Worm (Caenorhabditis elegans): ENCODE measurements around the gene srd-5.

srd-5 gene

ce11 chrIV:5632536-5632935 is 41.8 kb downstream of the srd-5 start:
- peak in 1 of 2 experiments; percentile 96 for TF ChIP-seq unc-62 (GFP tag; optimal IDR thresholded peaks at IDR 0.05 in 1 of 2)
- TF ChIP-seq unc-62 (tag; optimal IDR thresholded peaks at IDR 0.05) = no peak
- no peak for TF ChIP-seq mxl-3 (GFP tag; optimal IDR thresholded peaks at IDR 0.05)

DNA sequence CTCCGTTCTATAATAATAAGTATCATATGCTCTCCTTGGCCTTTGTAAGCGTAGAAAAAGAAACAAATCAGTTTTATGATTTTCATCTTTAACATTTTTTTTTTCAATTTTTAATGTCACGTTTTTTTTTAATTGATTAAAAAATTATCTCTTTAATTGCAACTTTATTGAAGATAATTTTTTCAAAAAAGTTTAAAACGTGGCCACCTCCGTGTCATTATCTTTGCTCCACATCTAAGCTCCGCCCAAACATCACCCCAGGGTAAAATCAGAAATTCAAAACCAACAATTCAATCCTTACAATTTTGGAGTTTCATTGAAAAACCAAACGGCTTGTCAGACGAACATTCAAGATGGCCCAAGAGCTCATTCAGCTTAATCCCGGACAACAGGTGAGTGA is 42.7 kb downstream of the srd-5 start, which contains the start of gene ttbk-8.2:
ttbk-8.2 (plus strand) TSS at position 301 of the 400 bp plus-strand sequence.
- TF ChIP-seq dve-1 (tag; optimal IDR thresholded peaks at IDR 0.05; ENCODE audit: insufficient read depth) (no peak), ceh-32 (tag; optimal IDR thresholded peaks at IDR 0.05; ENCODE audit: poor library complexity) (no peak), ceh-44 (GFP tag; IDR thresholded peaks at IDR 0.05) (no peak), hmg-1.1 (GFP tag; IDR thresholded peaks at IDR 0.05) (no peak), ceh-62 (tag; optimal IDR thresholded peaks at IDR 0.05) (no peak), D1046.2 (GFP tag; IDR thresholded peaks at IDR 0.05) (no peak)

- TF ChIP-seq lim-7 (GFP tag; IDR thresholded peaks at IDR 0.05) = no peak
- TF ChIP-seq ceh-62 (tag; optimal IDR thresholded peaks at IDR 0.05) = no peak
- no peak for TF ChIP-seq set-16 (GFP tag; IDR thresholded peaks at IDR 0.05)
- TF ChIP-seq ZK546.5 (tag; optimal IDR thresholded peaks at IDR 0.05) = no peak
- TF ChIP-seq daf-12 (tag; optimal IDR thresholded peaks at IDR 0.05) = no peak
- no peak for TF ChIP-seq nhr-48 (tag; optimal IDR thresholded peaks at IDR 0.05)
- no peak for TF ChIP-seq F26F4.8 (GFP tag; conservative IDR thresholded peaks at IDR 0.05)
- no peak for TF ChIP-seq lin-39 (tag; optimal IDR thresholded peaks at IDR 0.05)
- TF ChIP-seq zfp-2 (tag; optimal IDR thresholded peaks at IDR 0.05) = no peak
- no peak for TF ChIP-seq hlh-11 (tag; optimal IDR thresholded peaks at IDR 0.05)
- no peak for TF ChIP-seq duxl-1 (tag; optimal IDR thresholded peaks at IDR 0.05; ENCODE audit: poor library complexity)
- TF ChIP-seq mes-2 (tag; optimal IDR thresholded peaks at IDR 0.05; ENCODE audit: poor library complexity, severe bottlenecking) = no peak
- no peak for TF ChIP-seq egl-43 (GFP tag; IDR thresholded peaks at IDR 0.05)
- TF ChIP-seq Y105C5A.15 (GFP tag; IDR thresholded peaks at IDR 0.05) = no peak
- TF ChIP-seq spr-1 (tag; optimal IDR thresholded peaks at IDR 0.05) = no peak
- TF ChIP-seq hmg-1.1 (GFP tag; IDR thresholded peaks at IDR 0.05) = no peak
- no peak for TF ChIP-seq aha-1 (tag)
- no peak for TF ChIP-seq mxl-3 (GFP tag; optimal IDR thresholded peaks at IDR 0.05)
- no peak for TF ChIP-seq rbr-2 (tag; optimal IDR thresholded peaks at IDR 0.05)
- TF ChIP-seq ceh-28 (tag; optimal IDR thresholded peaks at IDR 0.05) = no peak
Observed at ce11 chrIV:5630156-5630555, 44.2 kb downstream of the srd-5 start, which contains the start of gene srd-12. TSS of gene srd-12 (minus strand) at chrIV:5630256.

DNA sequence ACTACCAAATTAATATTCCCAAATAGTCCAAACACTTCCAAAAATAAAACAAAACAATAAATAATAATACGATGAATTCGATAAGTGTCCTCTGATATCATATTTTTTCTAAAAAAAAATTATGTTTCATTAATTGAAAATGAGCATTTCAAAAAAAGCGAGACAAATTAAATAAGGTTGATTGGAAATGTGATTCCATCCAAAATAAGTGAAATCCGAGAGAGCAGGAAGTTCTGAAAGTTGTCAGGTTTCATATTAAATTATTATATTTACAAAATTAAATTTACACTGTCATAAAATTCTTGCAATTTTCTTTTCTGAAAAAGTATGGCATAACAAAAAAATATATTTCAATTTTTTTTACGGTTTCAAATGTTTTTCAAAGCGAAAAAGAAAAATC is 47.3 kb downstream of the srd-5 start, which contains the start of gene srsx-14:
srsx-14 (minus strand) TSS at position 101 of the 400 bp plus-strand sequence.
- no peak for TF ChIP-seq hmg-1.1 (GFP tag; IDR thresholded peaks at IDR 0.05)
- TF ChIP-seq lin-29 (GFP tag; IDR thresholded peaks at IDR 0.05) = no peak
- TF ChIP-seq attf-4 (tag; optimal IDR thresholded peaks at IDR 0.05) = no peak
- no peak for TF ChIP-seq Y105C5A.15 (GFP tag; IDR thresholded peaks at IDR 0.05)
- TF ChIP-seq aly-2 (tag; optimal IDR thresholded peaks at IDR 0.05) = no peak
- no peak for TF ChIP-seq ztf-7 (tag; optimal IDR thresholded peaks at IDR 0.05)
- TF ChIP-seq aha-1 (tag) = no peak

DNA sequence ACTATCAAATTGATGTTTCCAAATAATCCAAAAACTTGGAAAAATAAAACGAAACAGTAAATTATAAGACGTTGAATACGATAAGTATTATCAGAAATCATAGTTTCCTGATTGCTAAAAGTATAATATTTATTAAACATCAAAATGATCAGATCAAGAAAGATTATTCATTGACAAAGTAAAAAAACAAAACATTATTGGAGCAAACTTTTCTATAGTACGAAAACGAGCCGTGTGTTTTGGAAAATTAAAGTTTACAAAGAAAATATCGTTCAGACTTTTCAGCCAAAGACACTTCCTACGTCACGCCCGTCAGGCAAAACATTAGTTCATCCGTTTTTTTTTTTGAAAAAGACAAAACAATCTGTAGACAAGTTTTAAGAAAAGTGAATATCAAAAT is 50.6 kb downstream of the srd-5 start, which contains the start of gene srsx-15:
srsx-15 (minus strand) TSS at position 101 of the 400 bp plus-strand sequence.
- TF ChIP-seq F44E2.7 (GFP tag; IDR thresholded peaks at IDR 0.05) (no peak), ztf-7 (tag; optimal IDR thresholded peaks at IDR 0.05) (no peak), Y105C5A.15 (GFP tag; IDR thresholded peaks at IDR 0.05) (no peak), tra-1 (GFP tag; IDR thresholded peaks at IDR 0.05) (no peak), ztf-11 (tag; optimal IDR thresholded peaks at IDR 0.05) (no peak), fkh-10 (GFP tag; optimal IDR thresholded peaks at IDR 0.05) (no peak), hmg-1.1 (GFP tag; IDR thresholded peaks at IDR 0.05) (no peak), D1046.2 (GFP tag; IDR thresholded peaks at IDR 0.05) (no peak), madf-5 (GFP tag; IDR thresholded peaks at IDR 0.05) (no peak), hlh-11 (tag; optimal IDR thresholded peaks at IDR 0.05) (no peak), R02D3.7 (tag; optimal IDR thresholded peaks at IDR 0.05) (no peak), Y48G9A.11 (GFP tag; IDR thresholded peaks at IDR 0.05) (no peak), aly-2 (tag; optimal IDR thresholded peaks at IDR 0.05) (no peak), set-16 (GFP tag; IDR thresholded peaks at IDR 0.05) (no peak), lin-13 (GFP tag; optimal IDR thresholded peaks at IDR 0.05) (no peak)
